Worm (Caenorhabditis elegans) whole organism, L4 larva: ENCODE data around the gene F16H6.7.

Source experiments
- aha-1 ChIP-seq: fragments of 150-350 bp; peaks from one replicate; lab custom pipeline; 2014; ENCODE audit warnings: missing biosample characterization, missing genetic modification characterization
- arid-1 ChIP-seq: fragments of 200-800 bp; sonication (Bioruptor generic); conservative IDR thresholded peaks from 2 replicates; pipeline ENCODE4 v1.3.6; 2022; ENCODE audit warnings: missing genetic modification reagents, missing genetic modification characterization, missing compliant biosample characterization
- ceh-44 ChIP-seq: fragments of 200-800 bp; sonication (Bioruptor generic); IDR thresholded peaks from 2 replicates; pipeline ENCODE4 v1.3.6; 2022; ENCODE audit warnings: missing genetic modification reagents, missing genetic modification characterization, missing compliant biosample characterization
- ceh-62 ChIP-seq: sonication (generic microtip); optimal IDR thresholded peaks from 2 replicates; lab custom pipeline; 2017; ENCODE audit warnings: missing biosample characterization, missing genetic modification characterization
- daf-16 ChIP-seq, 3 experiments: sonication (generic microtip); optimal IDR thresholded peaks; 2 replicates each; lab custom pipeline; 2016 to 2017; ENCODE audit warnings: missing genetic modification characterization in 3 of 3, missing genetic modification reagents in 3 of 3, mild to moderate bottlenecking in 2 of 3, missing compliant biosample characterization in 2 of 3, missing biosample characterization in 1 of 3, moderate library complexity in 1 of 3
- dve-1 ChIP-seq: sonication (generic microtip); optimal IDR thresholded peaks from 2 replicates; lab custom pipeline; 2017; ENCODE audit warnings: antibody characterized with exemption, mild to moderate bottlenecking, missing genetic modification characterization, missing compliant biosample characterization; ENCODE audit not compliant: insufficient read depth
- hlh-11 ChIP-seq: fragments of 200-800 bp; sonication (Bioruptor generic); optimal IDR thresholded peaks from 2 replicates; lab custom pipeline; 2018; ENCODE audit warnings: mild to moderate bottlenecking, missing genetic modification characterization, missing compliant biosample characterization
- lsy-2 ChIP-seq, 2 experiments: fragments of 150-350 bp in 1 of 2; sonication (generic microtip) in 1 of 2; optimal IDR thresholded peaks; 2 replicates each; lab custom pipeline; 2014 to 2017; ENCODE audit warnings: missing biosample characterization in 2 of 2, missing genetic modification characterization in 2 of 2
- nhr-25 ChIP-seq: sonication (generic microtip); optimal IDR thresholded peaks from 2 replicates; lab custom pipeline; 2017; ENCODE audit warnings: missing genetic modification characterization, mild to moderate bottlenecking, missing compliant biosample characterization, antibody characterized with exemption, moderate library complexity, borderline replicate concordance; ENCODE audit not compliant: insufficient read depth
- nhr-28 ChIP-seq: fragments of 150-350 bp; optimal IDR thresholded peaks from 2 replicates; lab custom pipeline; 2014; ENCODE audit warnings: missing biosample characterization, missing genetic modification characterization
- nhr-41 ChIP-seq: fragments of 200-800 bp; sonication (Bioruptor generic); IDR thresholded peaks from 2 replicates; pipeline ENCODE4 v1.3.6; 2022; ENCODE audit warnings: missing genetic modification reagents, missing genetic modification characterization, missing compliant biosample characterization
- nhr-76 ChIP-seq: fragments of 150-350 bp; optimal IDR thresholded peaks from 2 replicates; lab custom pipeline; 2014; ENCODE audit warnings: missing biosample characterization, missing genetic modification characterization
- php-3 ChIP-seq: fragments of 200-800 bp; sonication (Bioruptor generic); IDR thresholded peaks from 2 replicates; pipeline ENCODE4 v1.3.6; 2022; ENCODE audit warnings: missing genetic modification reagents, missing genetic modification characterization, missing compliant biosample characterization
- unc-62 ChIP-seq, 3 experiments: fragments of 150-350 bp in 1 of 3; sonication (generic microtip); optimal IDR thresholded peaks in 2 of 3; peaks in 1 of 3; 1 replicate in 1 of 3; 2 replicates in 2 of 3; lab custom pipeline; 2014 to 2017; ENCODE audit warnings: missing biosample characterization in 3 of 3, missing genetic modification characterization in 3 of 3, missing genetic modification reagents in 3 of 3, missing genotype in 1 of 3
- zip-2 ChIP-seq: fragments of 150-350 bp; optimal IDR thresholded peaks from 2 replicates; lab custom pipeline; 2014; ENCODE audit warnings: missing biosample characterization, missing genetic modification characterization

Gene F16H6.7

ce11 chrV:18161228-18161627 lies 47.7 kb downstream of the F16H6.7 start, which contains the start of gene C14A6.13 (continued):
- TF ChIP-seq hlh-11 (tag; lab: Kevin White, UChicago): no peak
- no peak for TF ChIP-seq nhr-76 (tag; lab: Kevin White, UChicago)

- TF ChIP-seq ceh-44 (no peak), ceh-62 (no peak), unc-62 (GFP tag; optimal IDR thresholded peaks at IDR 0.05 in 1 of 2; lab: Kevin White, UChicago) (peak in 1 of 2 experiments; percentile 97), unc-62 (tag; optimal IDR thresholded peaks at IDR 0.05; lab: Kevin White, UChicago) (no peak), lsy-2 (tag; optimal IDR thresholded peaks at IDR 0.05; lab: Kevin White, UChicago) (no peak), arid-1 (no peak), nhr-28 (tag; lab: Kevin White, UChicago) (no peak), zip-2 (tag; lab: Kevin White, UChicago) (no peak), nhr-25 (tag; lab: Kevin White, UChicago) (no peak)
Measured at ce11 chrV:18158172-18158571, 50.8 kb downstream of the F16H6.7 start.

ce11 chrV:18157707-18158106 lies 51.3 kb downstream of the F16H6.7 start, which contains the start of gene clec-48:
Gene clec-48, plus strand, starts transcription at chrV:18158026.
- no peak for TF ChIP-seq arid-1
- no peak for TF ChIP-seq nhr-76 (tag; lab: Kevin White, UChicago)
- no peak for TF ChIP-seq aha-1 (tag; lab: Kevin White, UChicago)
- peak; percentile 49 for TF ChIP-seq dve-1
- peak; percentile 41 for TF ChIP-seq nhr-28 (tag; lab: Kevin White, UChicago)
- peak; percentile 95 for TF ChIP-seq php-3 (GFP tag; lab: Robert Waterston, UW)
- no peak for TF ChIP-seq nhr-41 (GFP tag; lab: Robert Waterston, UW)
- no peak for TF ChIP-seq daf-16 (GFP tag; optimal IDR thresholded peaks at IDR 0.05; lab: Kevin White, UChicago)
- peak; percentile 69 for TF ChIP-seq daf-16 (tag; optimal IDR thresholded peaks at IDR 0.05; lab: Kevin White, UChicago)
- no peak for TF ChIP-seq zip-2 (tag; lab: Kevin White, UChicago)
- TF ChIP-seq, all 104 proteins: peak for 4
